Worm (Caenorhabditis elegans) whole organism, L3 larva: ENCODE results near the gene C18G1.7.

ENCODE experiments used
- aly-2 ChIP-seq: fragments of 150-350 bp; optimal IDR thresholded peaks from 2 replicates; lab custom pipeline; 2014; ENCODE audit warnings: missing biosample characterization, missing genetic modification characterization
- ama-1 ChIP-seq: fragments of 150-350 bp; optimal IDR thresholded peaks from 2 replicates; lab custom pipeline; 2018
- egl-27 ChIP-seq: sonication (generic microtip); optimal IDR thresholded peaks from 4 replicates; lab custom pipeline; 2017; ENCODE audit warnings: missing biosample characterization, missing genetic modification reagents, missing genetic modification characterization
- elt-2 ChIP-seq: sonication (generic microtip); optimal IDR thresholded peaks from 2 replicates; lab custom pipeline; 2016; ENCODE audit warnings: missing genetic modification reagents, mild to moderate bottlenecking, missing genetic modification characterization, missing compliant biosample characterization
- fkh-10 ChIP-seq: sonication (generic microtip); optimal IDR thresholded peaks from 2 replicates; lab custom pipeline; 2017; ENCODE audit warnings: missing biosample characterization, missing genetic modification reagents, missing genetic modification characterization
- nfya-1 ChIP-seq: sonication (generic microtip); optimal IDR thresholded peaks from 2 replicates; lab custom pipeline; 2017; ENCODE audit warnings: missing genetic modification characterization, mild to moderate bottlenecking, missing compliant biosample characterization, antibody characterized with exemption, moderate library complexity; ENCODE audit not compliant: insufficient read depth
- nhr-77 ChIP-seq: fragments of 150-350 bp; optimal IDR thresholded peaks from 2 replicates; lab custom pipeline; 2014; ENCODE audit warnings: missing biosample characterization, missing genetic modification characterization
- snpc-4 ChIP-seq: fragments of 150-350 bp; optimal IDR thresholded peaks from 2 replicates; lab custom pipeline; 2014; ENCODE audit warnings: missing biosample characterization, missing genetic modification characterization
- ztf-11 ChIP-seq: fragments of 150-350 bp; optimal IDR thresholded peaks from 2 replicates; lab custom pipeline; 2014; ENCODE audit warnings: missing biosample characterization, missing genetic modification characterization

ce11 chrV:4754684-4755211, 9.4 kb downstream of the C18G1.7 start:
- TF ChIP-seq aly-2 (tag; lab: Kevin White, UChicago) (no peak), nhr-77 (tag; lab: Kevin White, UChicago) (no peak), snpc-4 (tag; lab: Kevin White, UChicago) (no peak), ztf-11 (tag; lab: Kevin White, UChicago) (no peak), ama-1 (lab: Kevin White, UChicago) (no peak), nfya-1 (tag; lab: Kevin White, UChicago) (no peak), elt-2 (no peak), egl-27 (tag; lab: Kevin White, UChicago) (no peak), fkh-10 (no peak)
